Fruit fly (Drosophila melanogaster) whole organism, embryonic: ENCODE results near the gene Gk1.

Source experiments
- Bdp1 ChIP-seq: fragments of 200-800 bp; sonication (Bioruptor generic); optimal IDR thresholded peaks from 3 replicates; lab custom pipeline; 2016; ENCODE audit warnings: missing biosample characterization, missing genetic modification characterization
- CG10267 ChIP-seq: fragments of 200-800 bp; sonication (Bioruptor generic); optimal IDR thresholded peaks from 2 replicates; lab custom pipeline; 2018; ENCODE audit warnings: missing biosample characterization, mild to moderate bottlenecking, missing genetic modification characterization, moderate library complexity
- CG10654 ChIP-seq: fragments of 200-800 bp; sonication (Bioruptor generic); optimal IDR thresholded peaks from 2 replicates; lab custom pipeline; 2016; ENCODE audit warnings: missing biosample characterization, missing genetic modification characterization
- CG11504 ChIP-seq: fragments of 200-800 bp; sonication (Bioruptor generic); optimal IDR thresholded peaks from 3 replicates; lab custom pipeline; 2019; ENCODE audit warnings: missing biosample characterization, mild to moderate bottlenecking, missing genetic modification characterization, moderate library complexity
- CG11695 ChIP-seq: fragments of 200-800 bp; sonication (Bioruptor generic); IDR thresholded peaks from 3 replicates; pipeline ENCODE4 v1.3.6; 2022; ENCODE audit warnings: missing biosample characterization, missing genetic modification characterization
- CG12155 ChIP-seq: fragments of 200-800 bp; sonication (Bioruptor generic); optimal IDR thresholded peaks from 3 replicates; lab custom pipeline; 2016; ENCODE audit warnings: missing biosample characterization, missing genetic modification characterization
- CG13624 ChIP-seq: fragments of 200-800 bp; sonication (Bioruptor generic); optimal IDR thresholded peaks from 2 replicates; lab custom pipeline; 2016; ENCODE audit warnings: missing biosample characterization, missing genetic modification characterization
- CG14050 ChIP-seq: fragments of 200-800 bp; sonication (Bioruptor generic); IDR thresholded peaks from 3 replicates; pipeline ENCODE4 v1.3.6; 2022; ENCODE audit warnings: missing biosample characterization, missing genetic modification characterization
- CG1647 ChIP-seq: fragments of 200-800 bp; sonication (Bioruptor generic); optimal IDR thresholded peaks from 3 replicates; lab custom pipeline; 2016; ENCODE audit warnings: missing biosample characterization, missing genetic modification characterization
- CG17385 ChIP-seq: fragments of 200-800 bp; sonication (Bioruptor generic); optimal IDR thresholded peaks from 3 replicates; lab custom pipeline; 2018; ENCODE audit warnings: missing biosample characterization, mild to moderate bottlenecking, missing genetic modification characterization
- CG17568 ChIP-seq: fragments of 200-800 bp; sonication (Bioruptor generic); optimal IDR thresholded peaks from 2 replicates; lab custom pipeline; 2018; ENCODE audit warnings: missing biosample characterization, mild to moderate bottlenecking, missing genetic modification characterization, moderate library complexity
- CG18619 ChIP-seq: fragments of 200-800 bp; sonication (Bioruptor generic); optimal IDR thresholded peaks from 3 replicates; lab custom pipeline; 2017; ENCODE audit warnings: missing biosample characterization, mild to moderate bottlenecking, missing genetic modification characterization
- CG2202 ChIP-seq: fragments of 200-800 bp; sonication (Bioruptor generic); optimal IDR thresholded peaks from 2 replicates; lab custom pipeline; 2018; ENCODE audit warnings: missing biosample characterization, mild to moderate bottlenecking, missing genetic modification characterization
- CG4328 ChIP-seq: fragments of 200-800 bp; sonication (Bioruptor generic); optimal IDR thresholded peaks from 3 replicates; lab custom pipeline; 2017; ENCODE audit warnings: missing biosample characterization, missing genetic modification reagents, missing genetic modification characterization
- CG4360 ChIP-seq: fragments of 200-800 bp; sonication (Bioruptor generic); IDR thresholded peaks from 2 replicates; pipeline ENCODE4 v1.3.6; 2022; ENCODE audit warnings: missing biosample characterization, missing genetic modification characterization
- CG4730 ChIP-seq: fragments of 200-800 bp; sonication (Bioruptor generic); IDR thresholded peaks from 2 replicates; pipeline ENCODE4 v1.3.6; 2022; ENCODE audit warnings: missing biosample characterization, missing genetic modification characterization
- CG5953 ChIP-seq: fragments of 200-800 bp; sonication (Bioruptor generic); IDR thresholded peaks from 2 replicates; pipeline ENCODE4 v1.3.6; 2022; ENCODE audit warnings: missing biosample characterization, missing genetic modification characterization
- CG6272 ChIP-seq: fragments of 200-800 bp; sonication (Bioruptor generic); IDR thresholded peaks from 2 replicates; pipeline ENCODE4 v1.3.6; 2022; ENCODE audit warnings: missing biosample characterization, missing genetic modification characterization
- Dll ChIP-seq: fragments of 200-800 bp; sonication (Bioruptor generic); IDR thresholded peaks from 4 replicates; pipeline ENCODE4 v1.3.6; 2022; ENCODE audit warnings: missing biosample characterization, missing genetic modification characterization; ENCODE audit not compliant: partially characterized antibody
- Dref ChIP-seq: fragments of 200-800 bp; sonication (Bioruptor generic); IDR thresholded peaks from 2 replicates; pipeline ENCODE4 v1.3.6; 2022; ENCODE audit warnings: missing biosample characterization, missing genetic modification characterization
- HLH3B ChIP-seq: fragments of 200-800 bp; sonication (Bioruptor generic); IDR thresholded peaks from 2 replicates; pipeline ENCODE4 v1.3.6; 2022; ENCODE audit warnings: missing biosample characterization, missing genetic modification characterization
- HLH4C ChIP-seq: fragments of 200-800 bp; sonication (Bioruptor generic); IDR thresholded peaks from 3 replicates; pipeline ENCODE4 v1.3.6; 2022; ENCODE audit warnings: missing biosample characterization, missing genetic modification characterization; ENCODE audit not compliant: partially characterized antibody
- HLH54F ChIP-seq: fragments of 200-800 bp; sonication (Bioruptor generic); optimal IDR thresholded peaks from 3 replicates; lab custom pipeline; 2016; ENCODE audit warnings: missing biosample characterization, missing genetic modification characterization
- Hsf ChIP-seq: fragments of 200-800 bp; sonication (Bioruptor generic); optimal IDR thresholded peaks from 3 replicates; lab custom pipeline; 2016; ENCODE audit warnings: missing biosample characterization, missing genetic modification characterization
- Lim3 ChIP-seq: fragments of 200-800 bp; sonication (Bioruptor generic); IDR thresholded peaks from 2 replicates; pipeline ENCODE4 v1.3.6; 2022; ENCODE audit warnings: missing biosample characterization, missing genetic modification characterization
- Mrtf ChIP-seq: fragments of 200-800 bp; sonication (Bioruptor generic); IDR thresholded peaks from 3 replicates; pipeline ENCODE4 v1.3.6; 2022; ENCODE audit warnings: missing biosample characterization, missing genetic modification characterization
- Nf-YB ChIP-seq: fragments of 200-800 bp; sonication (Bioruptor generic); optimal IDR thresholded peaks from 3 replicates; lab custom pipeline; 2019; ENCODE audit warnings: missing biosample characterization, mild to moderate bottlenecking, missing genetic modification characterization, moderate library complexity
- PHDP ChIP-seq: fragments of 200-800 bp; sonication (Bioruptor generic); optimal IDR thresholded peaks from 3 replicates; lab custom pipeline; 2018; ENCODE audit warnings: missing biosample characterization, mild to moderate bottlenecking, missing genetic modification characterization, moderate library complexity
- Pdp1 ChIP-seq, 2 experiments: fragments of 200-800 bp; sonication (Bioruptor generic); optimal IDR thresholded peaks; 3 replicates each; lab custom pipeline; 2016; ENCODE audit warnings: missing biosample characterization in 2 of 2, missing genetic modification characterization in 2 of 2, mild to moderate bottlenecking in 1 of 2, moderate library complexity in 1 of 2
- Xrp1 ChIP-seq: fragments of 200-800 bp; sonication (Bioruptor generic); IDR thresholded peaks from 2 replicates; pipeline ENCODE4 v1.3.6; 2022; ENCODE audit warnings: missing biosample characterization, missing genetic modification characterization
- bigmax ChIP-seq: fragments of 200-800 bp; sonication (Bioruptor generic); optimal IDR thresholded peaks from 2 replicates; lab custom pipeline; 2018; ENCODE audit warnings: missing biosample characterization, mild to moderate bottlenecking, missing genetic modification characterization
- cg ChIP-seq: fragments of 200-800 bp; sonication (Bioruptor generic); optimal IDR thresholded peaks from 3 replicates; lab custom pipeline; 2019; ENCODE audit warnings: missing biosample characterization, mild to moderate bottlenecking, missing genetic modification characterization, moderate library complexity
- chn ChIP-seq: fragments of 200-800 bp; sonication (Bioruptor generic); optimal IDR thresholded peaks from 2 replicates; lab custom pipeline; 2016; ENCODE audit warnings: missing biosample characterization, missing genetic modification characterization
- dan ChIP-seq: fragments of 200-800 bp; sonication (Bioruptor generic); IDR thresholded peaks from 2 replicates; pipeline ENCODE4 v1.3.6; 2022; ENCODE audit warnings: missing biosample characterization, missing genetic modification characterization
- dmrt99B ChIP-seq: fragments of 200-800 bp; sonication (Bioruptor generic); optimal IDR thresholded peaks from 2 replicates; lab custom pipeline; 2018; ENCODE audit warnings: missing biosample characterization, mild to moderate bottlenecking, missing genetic modification characterization, moderate library complexity
- dpn ChIP-seq, 2 experiments: fragments of 200-800 bp; sonication (Bioruptor generic); optimal IDR thresholded peaks; 3 replicates each; lab custom pipeline; 2016; ENCODE audit warnings: missing biosample characterization in 2 of 2, missing genetic modification characterization in 2 of 2
- en ChIP-seq: fragments of 200-800 bp; sonication (Bioruptor generic); optimal IDR thresholded peaks from 2 replicates; lab custom pipeline; 2016; ENCODE audit warnings: missing biosample characterization, missing genetic modification characterization
- eyg ChIP-seq: fragments of 200-800 bp; sonication (Bioruptor generic); optimal IDR thresholded peaks from 3 replicates; lab custom pipeline; 2016; ENCODE audit warnings: missing biosample characterization, missing genetic modification characterization
- fru ChIP-seq: fragments of >200 bp; optimal IDR thresholded peaks from 2 replicates; lab custom pipeline; 2017
- grau ChIP-seq: fragments of 200-800 bp; optimal IDR thresholded peaks from 3 replicates; lab custom pipeline; 2019; ENCODE audit warnings: missing biosample characterization, mild to moderate bottlenecking, missing genetic modification characterization, moderate library complexity
- gsb-n ChIP-seq: fragments of 200-800 bp; sonication (Bioruptor generic); optimal IDR thresholded peaks from 3 replicates; lab custom pipeline; 2018; ENCODE audit warnings: missing biosample characterization, mild to moderate bottlenecking, missing genetic modification characterization
- ham ChIP-seq: fragments of 200-800 bp; sonication (Bioruptor generic); IDR thresholded peaks from 2 replicates; pipeline ENCODE4 v1.3.6; 2022; ENCODE audit warnings: missing biosample characterization, missing genetic modification characterization
- hth ChIP-seq: fragments of >200 bp; optimal IDR thresholded peaks from 2 replicates; lab custom pipeline; 2017; ENCODE audit warnings: inconsistent platforms
- lmd ChIP-seq: fragments of 200-800 bp; sonication (Bioruptor generic); IDR thresholded peaks from 2 replicates; pipeline ENCODE4 v1.3.6; 2022; ENCODE audit warnings: missing biosample characterization, missing genetic modification characterization
- mirr ChIP-seq: fragments of 200-800 bp; sonication (Bioruptor generic); optimal IDR thresholded peaks from 3 replicates; lab custom pipeline; 2018; ENCODE audit warnings: missing biosample characterization, mild to moderate bottlenecking, missing genetic modification characterization
- sd ChIP-seq: fragments of 200-800 bp; sonication (Bioruptor generic); optimal IDR thresholded peaks from 3 replicates; lab custom pipeline; 2018; ENCODE audit warnings: missing biosample characterization, mild to moderate bottlenecking, missing genetic modification characterization, moderate library complexity
- sens-2 ChIP-seq: fragments of 200-800 bp; sonication (Bioruptor generic); IDR thresholded peaks from 2 replicates; pipeline ENCODE4 v1.3.6; 2022; ENCODE audit warnings: missing biosample characterization, missing genetic modification characterization
- vvl ChIP-seq: fragments of 200-800 bp; sonication (Bioruptor generic); IDR thresholded peaks from 2 replicates; pipeline ENCODE4 v1.3.6; 2022; ENCODE audit warnings: missing biosample characterization, missing genetic modification characterization
- zfh2 ChIP-seq: fragments of 200-800 bp; sonication (Bioruptor generic); optimal IDR thresholded peaks from 2 replicates; lab custom pipeline; 2016; ENCODE audit warnings: missing biosample characterization, missing genetic modification characterization

The Gk1 gene

DNA sequence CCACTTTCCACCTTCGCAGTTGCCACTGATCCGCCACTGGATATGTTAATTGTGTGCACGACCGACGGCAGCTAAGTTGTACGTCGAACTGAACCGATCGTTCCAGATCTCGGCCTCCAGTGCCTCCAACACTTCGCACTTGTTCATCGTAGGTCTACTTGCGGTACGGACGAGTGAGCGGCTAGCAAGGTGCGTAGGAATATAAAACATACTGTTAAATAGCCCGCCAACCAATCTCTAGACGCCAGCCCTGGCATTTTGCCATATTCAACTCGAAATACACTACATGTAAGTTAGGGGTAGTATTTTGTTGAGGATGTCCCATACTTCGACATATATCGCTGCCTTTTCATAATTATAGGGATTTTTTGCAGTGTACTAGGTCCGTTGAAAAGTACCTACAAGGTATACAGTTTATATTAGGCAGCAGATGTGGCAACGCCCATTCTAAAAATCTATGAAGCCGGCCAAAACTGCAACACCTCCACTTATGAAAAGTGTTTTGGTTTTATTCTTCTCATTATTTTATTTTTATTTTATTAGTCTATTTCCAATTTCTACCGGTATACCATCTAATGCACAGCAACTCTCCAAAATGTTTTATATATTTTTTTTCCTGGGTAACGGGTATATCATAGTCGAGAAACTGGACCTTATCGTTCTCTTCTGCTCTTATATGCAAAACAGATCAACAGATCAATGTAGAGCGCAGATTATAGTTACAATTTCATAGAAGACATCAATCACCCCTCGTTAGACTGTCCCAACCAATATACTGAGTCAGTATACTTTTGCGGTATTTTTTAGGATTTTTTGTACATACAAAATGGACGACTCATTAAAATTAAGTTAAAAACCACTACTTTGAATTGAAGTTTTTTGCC, 17.6 kb upstream of the Gk1 start, which contains the start of the genes pyx and CG33229 (continued):
- TF ChIP-seq fru (lab: Kevin White, UChicago) (no peak), Mrtf (GFP tag; lab: Robert Waterston, UW) (peak; percentile 85), CG17385 (peak; percentile 68), CG13624 (GFP tag; lab: Kevin White, UChicago) (peak; percentile 71), Nf-YB (GFP tag; lab: Kevin White, UChicago) (peak; percentile 61), CG6272 (GFP tag; lab: Robert Waterston, UW) (peak; percentile 77), CG4328 (GFP tag; lab: Kevin White, UChicago) (peak; percentile 77), CG18619 (peak; percentile 87), CG11695 (GFP tag; lab: Robert Waterston, UW) (peak; percentile 69; the same call in 1 of the 3 replicates), sd (peak; percentile 31), CG12155 (GFP tag; lab: Kevin White, UChicago) (peak; percentile 87), sens-2 (peak; percentile 60), hth (no peak), gsb-n (tag; lab: Kevin White, UChicago) (no peak), CG4730 (peak; percentile 64), eyg (GFP tag; lab: Kevin White, UChicago) (peak; percentile 48), HLH3B (GFP tag; lab: Robert Waterston, UW) (peak; percentile 77; the same call in 1 of the 2 replicates), vvl (GFP tag; lab: Robert Waterston, UW) (peak; percentile 76), CG4360 (no peak), CG1647 (GFP tag; lab: Kevin White, UChicago) (peak; percentile 89), CG5953 (GFP tag; lab: Robert Waterston, UW) (peak; percentile 69), Lim3 (GFP tag; lab: Robert Waterston, UW) (no peak; the same call in 1 of the 2 replicates), en (GFP tag; lab: Kevin White, UChicago) (peak; percentile 36), Bdp1 (GFP tag; lab: Kevin White, UChicago) (peak; percentile 56), lmd (GFP tag; lab: Robert Waterston, UW) (peak; percentile 91), Pdp1 (GFP tag; optimal IDR thresholded peaks at IDR 0.05; lab: Kevin White, UChicago) (peak; percentile 67 to 85), CG10654 (GFP tag; lab: Kevin White, UChicago) (peak; percentile 83), dmrt99B (tag; lab: Kevin White, UChicago) (peak; percentile 81), dpn (GFP tag; optimal IDR thresholded peaks at IDR 0.05; lab: Kevin White, UChicago) (peak; percentile 83 to 90), Hsf (GFP tag; lab: Kevin White, UChicago) (peak; percentile 94), Xrp1 (peak; percentile 59), dan (GFP tag; lab: Robert Waterston, UW) (0 out of 2 replicates have a peak, but pooled peaks have one; percentile 14), Dll (GFP tag; lab: Robert Waterston, UW) (0 out of 4 replicates have a peak, but pooled peaks have one; percentile 26), mirr (GFP tag; lab: Kevin White, UChicago) (peak; percentile 64), CG14050 (GFP tag; lab: Robert Waterston, UW) (peak; percentile 68), cg (GFP tag; lab: Kevin White, UChicago) (no peak), CG17568 (GFP tag; lab: Kevin White, UChicago) (no peak), CG2202 (peak; percentile 12), grau (tag; lab: Kevin White, UChicago) (peak; percentile 89), chn (GFP tag; lab: Kevin White, UChicago) (peak; percentile 84), bigmax (GFP tag; lab: Kevin White, UChicago) (no peak), zfh2 (peak; percentile 94), HLH54F (peak; percentile 94), CG10267 (peak; percentile 74), Dref (GFP tag; lab: Robert Waterston, UW) (peak; percentile 34), CG11504 (tag; lab: Kevin White, UChicago) (peak; percentile 87), ham (peak; percentile 18; the same call in 1 of the 2 replicates), PHDP (tag; lab: Kevin White, UChicago) (peak; percentile 75), HLH4C (0 out of 3 replicates have a peak, but pooled peaks have one; percentile 46)
